Worm (Caenorhabditis elegans): ENCODE results near the gene frpr-15.

frpr-15 gene

ce11 chrV:12637764-12638502 lies 42.0 kb upstream of the frpr-15 start (continued):
- TF ChIP-seq ZK546.5 (tag; optimal IDR thresholded peaks at IDR 0.05) (no peak), dve-1 (tag; optimal IDR thresholded peaks at IDR 0.05; ENCODE audit: insufficient read depth) (peak; percentile 35), hlh-30 (tag; optimal IDR thresholded peaks at IDR 0.05; ENCODE audit: insufficient read depth) (peak; percentile 70), nhr-28 (tag; optimal IDR thresholded peaks at IDR 0.05) (peak; percentile 30), zag-1 (tag; optimal IDR thresholded peaks at IDR 0.05) (no peak), tag-97 (GFP tag; IDR thresholded peaks at IDR 0.05) (no peak), mdt-29 (GFP tag; IDR thresholded peaks at IDR 0.05) (no peak), sdz-12 (GFP tag; optimal IDR thresholded peaks at IDR 0.05) (no peak), nhr-42 (GFP tag; IDR thresholded peaks at IDR 0.05) (no peak), ceh-32 (tag; optimal IDR thresholded peaks at IDR 0.05; ENCODE audit: poor library complexity) (no peak), egl-43 (GFP tag; IDR thresholded peaks at IDR 0.05) (no peak), T20F7.1 (GFP tag; optimal IDR thresholded peaks at IDR 0.05) (no peak), php-3 (GFP tag; IDR thresholded peaks at IDR 0.05) (peak; percentile 56; the same call in 1 of the 2 replicates), mxl-3 (GFP tag; optimal IDR thresholded peaks at IDR 0.05) (peak; percentile 32), ceh-28 (tag; optimal IDR thresholded peaks at IDR 0.05) (no peak), daf-19 (GFP tag; conservative IDR thresholded peaks at IDR 0.05) (no peak), nhr-48 (tag; optimal IDR thresholded peaks at IDR 0.05) (no peak), ZK337.2 (GFP tag; IDR thresholded peaks at IDR 0.05) (no peak), attf-4 (tag; optimal IDR thresholded peaks at IDR 0.05) (no peak), fkh-10 (GFP tag; optimal IDR thresholded peaks at IDR 0.05) (no peak), fos-1 (tag; optimal IDR thresholded peaks at IDR 0.05) (no peak), nhr-76 (tag; optimal IDR thresholded peaks at IDR 0.05) (no peak), unc-130 (GFP tag; optimal IDR thresholded peaks at IDR 0.05) (no peak), lin-1 (GFP tag; IDR thresholded peaks at IDR 0.05) (no peak), hlh-11 (tag; optimal IDR thresholded peaks at IDR 0.05) (peak; percentile 74), lim-7 (GFP tag; IDR thresholded peaks at IDR 0.05) (no peak), ces-1 (GFP tag; optimal IDR thresholded peaks at IDR 0.05) (no peak), pqm-1 (tag; optimal IDR thresholded peaks at IDR 0.05) (peak; percentile 83), tra-1 (GFP tag; IDR thresholded peaks at IDR 0.05) (0 out of 2 replicates have a peak, but pooled peaks have one; percentile 50), F49E8.2 (tag; optimal IDR thresholded peaks at IDR 0.05; ENCODE audit: borderline replicate concordance) (no peak), Y105C5A.15 (GFP tag; IDR thresholded peaks at IDR 0.05) (no peak), dpl-1 (GFP tag; optimal IDR thresholded peaks at IDR 0.05) (no peak), F26F4.8 (GFP tag; conservative IDR thresholded peaks at IDR 0.05) (no peak), daf-16 (GFP tag; optimal IDR thresholded peaks at IDR 0.05) (peak in 1 of 2 experiments; percentile 61), daf-16 (tag; optimal IDR thresholded peaks at IDR 0.05) (peak; percentile 91), daf-12 (tag; optimal IDR thresholded peaks at IDR 0.05) (no peak), F10B5.3 (tag; optimal IDR thresholded peaks at IDR 0.05) (no peak), ceh-62 (tag; optimal IDR thresholded peaks at IDR 0.05) (no peak)

- TF ChIP-seq php-3 (GFP tag; IDR thresholded peaks at IDR 0.05) (no peak), daf-16 (GFP tag; optimal IDR thresholded peaks at IDR 0.05) (no peak), daf-16 (tag; optimal IDR thresholded peaks at IDR 0.05) (no peak), Y5F2A.4 (GFP tag; optimal IDR thresholded peaks at IDR 0.05) (no peak), zip-2 (tag; optimal IDR thresholded peaks at IDR 0.05) (no peak), ztf-7 (tag; optimal IDR thresholded peaks at IDR 0.05) (no peak), hmg-1.1 (GFP tag; IDR thresholded peaks at IDR 0.05) (no peak), lir-3 (tag; optimal IDR thresholded peaks at IDR 0.05) (no peak), mxl-2 (GFP tag; conservative IDR thresholded peaks at IDR 0.05) (no peak), T26A8.4 (GFP tag; IDR thresholded peaks at IDR 0.05) (no peak), dpl-1 (GFP tag; optimal IDR thresholded peaks at IDR 0.05) (no peak), mep-1 (tag; optimal IDR thresholded peaks at IDR 0.05) (no peak), lin-1 (GFP tag; IDR thresholded peaks at IDR 0.05) (no peak), nhr-237 (tag; optimal IDR thresholded peaks at IDR 0.05) (no peak)
These were observed 39.5 kb upstream of the frpr-15 start, which contains the start of gene gpa-8 for ce11 chrV:12640384-12640783. TSS of gene gpa-8 (minus strand) at chrV:12640484.
